Worm (Caenorhabditis elegans): ENCODE measurements around the gene brc-2.

DNA sequence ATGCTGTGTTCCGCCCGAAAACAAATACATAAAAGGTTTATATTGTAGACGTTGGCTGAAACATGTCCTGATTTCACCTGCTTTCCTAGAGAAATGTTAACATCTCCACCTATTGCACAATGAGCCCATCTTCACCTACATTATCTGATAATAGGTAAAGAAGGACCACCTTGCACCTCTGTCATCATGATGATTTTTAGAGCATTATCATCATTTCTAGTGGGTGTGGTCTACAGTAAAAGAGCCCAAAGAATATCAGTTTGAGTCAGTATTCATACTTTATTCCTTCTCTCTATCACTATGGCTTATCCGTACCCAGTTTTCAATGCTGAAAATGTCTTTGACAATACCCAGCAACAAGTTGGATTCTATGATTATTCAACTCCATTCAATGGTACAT lies 18.7 kb downstream of the brc-2 start, which contains the start of gene med-2:
- no peak for TF ChIP-seq mdl-1 (tag; optimal IDR thresholded peaks at IDR 0.05)
- no peak for TF ChIP-seq F16B12.6 (tag; optimal IDR thresholded peaks at IDR 0.05)
- no peak for TF ChIP-seq fkh-10 (GFP tag; optimal IDR thresholded peaks at IDR 0.05)
- TF ChIP-seq sptf-1 (tag; optimal IDR thresholded peaks at IDR 0.05) = no peak
- TF ChIP-seq lin-15B (tag; optimal IDR thresholded peaks at IDR 0.05) = no peak
- no peak for TF ChIP-seq blmp-1 (tag; optimal IDR thresholded peaks at IDR 0.05)
- no peak for TF ChIP-seq ceh-90 (tag; optimal IDR thresholded peaks at IDR 0.05)
- no peak for TF ChIP-seq snpc-4 (tag; optimal IDR thresholded peaks at IDR 0.05)
- TF ChIP-seq grh-1 (GFP tag; IDR thresholded peaks at IDR 0.05) = no peak
- no peak for TF ChIP-seq lsy-2 (tag; optimal IDR thresholded peaks at IDR 0.05)
- TF ChIP-seq ztf-11 (tag; optimal IDR thresholded peaks at IDR 0.05) = no peak

Data from whole organism, L1 larva.